Worm (Caenorhabditis elegans) whole organism, L3 larva: ENCODE data around the gene C49H3.16.

Source experiments
- R02D3.7 ChIP-seq: fragments of 150-350 bp; optimal IDR thresholded peaks from 2 replicates; lab custom pipeline; 2014; ENCODE audit warnings: missing biosample characterization, missing genetic modification characterization
- aly-2 ChIP-seq: fragments of 150-350 bp; optimal IDR thresholded peaks from 2 replicates; lab custom pipeline; 2014; ENCODE audit warnings: missing biosample characterization, missing genetic modification characterization
- ama-1 ChIP-seq: fragments of 150-350 bp; optimal IDR thresholded peaks from 2 replicates; lab custom pipeline; 2018
- ceh-16 ChIP-seq: sonication (generic microtip); optimal IDR thresholded peaks from 2 replicates; lab custom pipeline; 2017; ENCODE audit warnings: missing biosample characterization, missing genetic modification characterization
- ceh-28 ChIP-seq: fragments of 150-350 bp; optimal IDR thresholded peaks from 2 replicates; lab custom pipeline; 2014; ENCODE audit warnings: missing biosample characterization, missing genetic modification reagents, missing genetic modification characterization
- ceh-82 ChIP-seq: fragments of 150-350 bp; optimal IDR thresholded peaks from 2 replicates; lab custom pipeline; 2014; ENCODE audit warnings: missing biosample characterization, missing genetic modification characterization
- daf-12 ChIP-seq: fragments of 150-350 bp; optimal IDR thresholded peaks from 2 replicates; lab custom pipeline; 2014; ENCODE audit warnings: missing biosample characterization, missing genetic modification reagents, missing genetic modification characterization
- egl-27 ChIP-seq: sonication (generic microtip); optimal IDR thresholded peaks from 4 replicates; lab custom pipeline; 2017; ENCODE audit warnings: missing biosample characterization, missing genetic modification reagents, missing genetic modification characterization
- egl-5 ChIP-seq: fragments of 150-350 bp; optimal IDR thresholded peaks from 2 replicates; lab custom pipeline; 2017; ENCODE audit warnings: missing biosample characterization, missing genetic modification reagents, missing genetic modification characterization, inconsistent platforms
- elt-2 ChIP-seq: sonication (generic microtip); optimal IDR thresholded peaks from 2 replicates; lab custom pipeline; 2016; ENCODE audit warnings: missing genetic modification reagents, mild to moderate bottlenecking, missing genetic modification characterization, missing compliant biosample characterization
- elt-3 ChIP-seq, 3 experiments: fragments of 150-350 bp in 1 of 3; sonication (generic microtip) in 2 of 3; optimal IDR thresholded peaks; 2 replicates in 2 of 3; 4 replicates in 1 of 3; lab custom pipeline; 2014 to 2017; ENCODE audit warnings: missing biosample characterization in 3 of 3, missing genetic modification characterization in 3 of 3
- eor-1 ChIP-seq, 2 experiments: fragments of 150-350 bp; optimal IDR thresholded peaks; 2 replicates each; lab custom pipeline; 2014 to 2018; ENCODE audit warnings: missing biosample characterization in 2 of 2, missing genetic modification characterization in 2 of 2
- fos-1 ChIP-seq: fragments of 150-350 bp; optimal IDR thresholded peaks from 2 replicates; lab custom pipeline; 2014; ENCODE audit warnings: missing biosample characterization, missing genetic modification characterization
- lin-15B ChIP-seq: fragments of 150-350 bp; optimal IDR thresholded peaks from 2 replicates; lab custom pipeline; 2014; ENCODE audit warnings: missing biosample characterization, missing genetic modification characterization
- nfya-1 ChIP-seq: sonication (generic microtip); optimal IDR thresholded peaks from 2 replicates; lab custom pipeline; 2017; ENCODE audit warnings: missing genetic modification characterization, mild to moderate bottlenecking, missing compliant biosample characterization, antibody characterized with exemption, moderate library complexity; ENCODE audit not compliant: insufficient read depth
- nhr-11 ChIP-seq: fragments of 150-350 bp; optimal IDR thresholded peaks from 2 replicates; lab custom pipeline; 2014; ENCODE audit warnings: missing biosample characterization, missing genetic modification characterization
- nhr-12 ChIP-seq: fragments of 150-350 bp; optimal IDR thresholded peaks from 2 replicates; lab custom pipeline; 2014; ENCODE audit warnings: missing biosample characterization, missing genetic modification characterization
- nhr-23 ChIP-seq: fragments of 150-350 bp; optimal IDR thresholded peaks from 2 replicates; lab custom pipeline; 2014; ENCODE audit warnings: missing biosample characterization, missing genetic modification reagents, missing genetic modification characterization
- nhr-237 ChIP-seq: fragments of 150-350 bp; optimal IDR thresholded peaks from 2 replicates; lab custom pipeline; 2014; ENCODE audit warnings: missing biosample characterization, missing genetic modification characterization
- nhr-25 ChIP-seq: sonication (generic microtip); optimal IDR thresholded peaks from 2 replicates; lab custom pipeline; 2017; ENCODE audit warnings: missing biosample characterization, missing genetic modification characterization
- nhr-43 ChIP-seq: sonication (generic microtip); optimal IDR thresholded peaks from 2 replicates; lab custom pipeline; 2016; ENCODE audit warnings: mild to moderate bottlenecking, missing genetic modification characterization, missing compliant biosample characterization; ENCODE audit not compliant: poor library complexity, severe bottlenecking
- nhr-67 ChIP-seq: fragments of 150-350 bp; optimal IDR thresholded peaks from 2 replicates; lab custom pipeline; 2014; ENCODE audit warnings: missing biosample characterization, missing genetic modification characterization
- pqm-1 ChIP-seq: fragments of 150-350 bp; optimal IDR thresholded peaks from 2 replicates; lab custom pipeline; 2017; ENCODE audit warnings: missing biosample characterization, missing genetic modification characterization, inconsistent platforms
- sea-2 ChIP-seq: fragments of 150-350 bp; sonication (generic microtip); optimal IDR thresholded peaks from 4 replicates; lab custom pipeline; 2014; ENCODE audit warnings: missing biosample characterization, missing genetic modification reagents, missing genetic modification characterization
- snpc-4 ChIP-seq: fragments of 150-350 bp; optimal IDR thresholded peaks from 2 replicates; lab custom pipeline; 2014; ENCODE audit warnings: missing biosample characterization, missing genetic modification characterization
- tbx-2 ChIP-seq: sonication (generic microtip); optimal IDR thresholded peaks from 2 replicates; lab custom pipeline; 2016; ENCODE audit warnings: mild to moderate bottlenecking, missing genetic modification characterization, missing compliant biosample characterization
- unc-39 ChIP-seq: sonication (generic microtip); optimal IDR thresholded peaks from 4 replicates; lab custom pipeline; 2017; ENCODE audit warnings: missing biosample characterization, missing genetic modification characterization
- ztf-11 ChIP-seq: fragments of 150-350 bp; optimal IDR thresholded peaks from 2 replicates; lab custom pipeline; 2014; ENCODE audit warnings: missing biosample characterization, missing genetic modification characterization
- ztf-4 ChIP-seq: fragments of 150-350 bp; optimal IDR thresholded peaks from 2 replicates; lab custom pipeline; 2014; ENCODE audit warnings: missing biosample characterization, missing genetic modification characterization

Gene C49H3.16

ce11 chrIV:7924975-7925828, 5.0 kb downstream of the C49H3.16 start:
- TF ChIP-seq nhr-25 (tag; lab: Kevin White, UChicago) (no peak), aly-2 (tag; lab: Kevin White, UChicago) (peak; percentile 52), ceh-16 (tag; lab: Kevin White, UChicago) (no peak), ama-1 (peak; percentile 46), nhr-23 (peak; percentile 14), R02D3.7 (tag; lab: Kevin White, UChicago) (peak; percentile 3)

ce11 chrIV:7926102-7926840, 6.0 kb downstream of the C49H3.16 start, which contains the start of gene rps-2:
Gene rps-2 (minus strand): TSS chrIV:7926391.
- TF ChIP-seq elt-3 (tag; optimal IDR thresholded peaks at IDR 0.05; lab: Kevin White, UChicago) (no peak), nhr-43 (tag; lab: Kevin White, UChicago) (no peak), egl-5 (peak; percentile 58), pqm-1 (no peak), nhr-11 (tag; lab: Kevin White, UChicago) (no peak), ceh-82 (tag; lab: Kevin White, UChicago) (no peak), eor-1 (tag; optimal IDR thresholded peaks at IDR 0.05; lab: Kevin White, UChicago) (no peak), nhr-25 (tag; lab: Kevin White, UChicago) (peak; percentile 21), ceh-16 (tag; lab: Kevin White, UChicago) (no peak), nhr-67 (tag; lab: Kevin White, UChicago) (no peak), unc-39 (tag; lab: Kevin White, UChicago) (no peak), lin-15B (peak; percentile 41), daf-12 (tag; lab: Kevin White, UChicago) (no peak)

- TF ChIP-seq fos-1 (tag; lab: Kevin White, UChicago) (no peak), snpc-4 (tag; lab: Kevin White, UChicago) (no peak), ztf-4 (tag; lab: Kevin White, UChicago) (no peak), R02D3.7 (tag; lab: Kevin White, UChicago) (no peak), nhr-43 (tag; lab: Kevin White, UChicago) (no peak), lin-15B (no peak)
These were observed 7.0 kb downstream of the C49H3.16 start, which contains the start of gene C49H3.12 for ce11 chrIV:7927218-7927617. Gene C49H3.12 (minus strand): TSS chrIV:7927318.

ce11 chrIV:7927852-7928251, 7.6 kb downstream of the C49H3.16 start, which contains the start of gene gcy-8:
Gene gcy-8 (plus strand): TSS chrIV:7928152.
- TF ChIP-seq unc-39 (tag; lab: Kevin White, UChicago): no peak
- TF ChIP-seq elt-2 (tag; lab: Kevin White, UChicago): no peak
- no peak for TF ChIP-seq nhr-12 (tag; lab: Kevin White, UChicago)
- TF ChIP-seq snpc-4 (tag; lab: Kevin White, UChicago): no peak
- no peak for TF ChIP-seq ztf-11 (tag; lab: Kevin White, UChicago)
- no peak for TF ChIP-seq eor-1 (tag; optimal IDR thresholded peaks at IDR 0.05; lab: Kevin White, UChicago)
- no peak for TF ChIP-seq sea-2 (GFP tag; lab: Kevin White, UChicago)
- TF ChIP-seq pqm-1: no peak
- no peak for TF ChIP-seq nfya-1 (tag; lab: Kevin White, UChicago)
- no peak for TF ChIP-seq ceh-16 (tag; lab: Kevin White, UChicago)
- no peak for TF ChIP-seq tbx-2 (tag; lab: Kevin White, UChicago)
- TF ChIP-seq daf-12 (tag; lab: Kevin White, UChicago): no peak
- no peak for TF ChIP-seq nhr-237 (tag; lab: Kevin White, UChicago)
- TF ChIP-seq egl-5: no peak
- no peak for TF ChIP-seq nhr-23
- no peak for TF ChIP-seq nhr-11 (tag; lab: Kevin White, UChicago)

- TF ChIP-seq ceh-28 (tag; lab: Kevin White, UChicago) (no peak), egl-27 (tag; lab: Kevin White, UChicago) (no peak), elt-3 (tag; optimal IDR thresholded peaks at IDR 0.05; lab: Kevin White, UChicago) (no peak), ztf-11 (tag; lab: Kevin White, UChicago) (no peak), tbx-2 (tag; lab: Kevin White, UChicago) (no peak), nhr-11 (tag; lab: Kevin White, UChicago) (no peak)
These were observed 11.6 kb downstream of the C49H3.16 start for ce11 chrIV:7931873-7932272.
